Fruit fly (Drosophila melanogaster) whole organism, embryonic: ENCODE data around the gene CG44158.

Source experiments
- CG10543 ChIP-seq: fragments of 200-800 bp; sonication (Bioruptor generic); optimal IDR thresholded peaks from 3 replicates; lab custom pipeline; 2017; ENCODE audit warnings: missing biosample characterization, mild to moderate bottlenecking, missing genetic modification characterization, moderate library complexity
- CG11398 ChIP-seq: fragments of 200-800 bp; sonication (Bioruptor generic); optimal IDR thresholded peaks from 2 replicates; lab custom pipeline; 2016; ENCODE audit warnings: missing biosample characterization, missing genetic modification characterization
- CG11695 ChIP-seq: fragments of 200-800 bp; sonication (Bioruptor generic); IDR thresholded peaks from 3 replicates; pipeline ENCODE4 v1.3.6; 2022; ENCODE audit warnings: missing biosample characterization, missing genetic modification characterization
- CG12155 ChIP-seq: fragments of 200-800 bp; sonication (Bioruptor generic); optimal IDR thresholded peaks from 3 replicates; lab custom pipeline; 2016; ENCODE audit warnings: missing biosample characterization, missing genetic modification characterization
- CG12236 ChIP-seq: fragments of 200-800 bp; sonication (Bioruptor generic); optimal IDR thresholded peaks from 2 replicates; lab custom pipeline; 2016; ENCODE audit warnings: missing biosample characterization, missing genetic modification characterization
- CG12769 ChIP-seq: fragments of 200-800 bp; sonication (Bioruptor generic); optimal IDR thresholded peaks from 2 replicates; lab custom pipeline; 2019; ENCODE audit warnings: missing biosample characterization, mild to moderate bottlenecking, missing genetic modification characterization, moderate library complexity
- CG13123 ChIP-seq: fragments of 200-800 bp; sonication (Bioruptor generic); optimal IDR thresholded peaks from 2 replicates; lab custom pipeline; 2016; ENCODE audit warnings: missing biosample characterization, missing genetic modification characterization
- CG14860 ChIP-seq: fragments of 200-800 bp; sonication (Bioruptor generic); IDR thresholded peaks from 3 replicates; pipeline ENCODE4 v1.3.6; 2022; ENCODE audit warnings: missing biosample characterization, missing genetic modification characterization; ENCODE audit not compliant: partially characterized antibody
- CG1602 ChIP-seq: fragments of 200-800 bp; sonication (Bioruptor generic); optimal IDR thresholded peaks from 3 replicates; lab custom pipeline; 2016; ENCODE audit warnings: missing biosample characterization, missing genetic modification characterization
- CG16863 ChIP-seq: fragments of 200-800 bp; sonication (Bioruptor generic); optimal IDR thresholded peaks from 3 replicates; lab custom pipeline; 2016; ENCODE audit warnings: missing biosample characterization, missing genetic modification characterization
- CG2120 ChIP-seq: fragments of 200-800 bp; sonication (Bioruptor generic); optimal IDR thresholded peaks from 3 replicates; lab custom pipeline; 2016; ENCODE audit warnings: missing biosample characterization, missing genetic modification characterization
- CG4707 ChIP-seq: fragments of 200-800 bp; sonication (Bioruptor generic); optimal IDR thresholded peaks from 2 replicates; lab custom pipeline; 2018; ENCODE audit warnings: missing biosample characterization, mild to moderate bottlenecking, missing genetic modification characterization, moderate library complexity
- CG5245 ChIP-seq: fragments of 200-800 bp; sonication (Bioruptor generic); optimal IDR thresholded peaks from 3 replicates; lab custom pipeline; 2016; ENCODE audit warnings: missing biosample characterization, missing genetic modification characterization
- CG7745 ChIP-seq: fragments of 200-800 bp; sonication (Bioruptor generic); optimal IDR thresholded peaks from 2 replicates; lab custom pipeline; 2018; ENCODE audit warnings: missing biosample characterization, mild to moderate bottlenecking, missing genetic modification characterization, moderate library complexity
- CG7786 ChIP-seq: fragments of 200-800 bp; sonication (Bioruptor generic); optimal IDR thresholded peaks from 2 replicates; lab custom pipeline; 2016; ENCODE audit warnings: missing biosample characterization, missing genetic modification characterization
- CG8290 ChIP-seq, 3 experiments: fragments of 200-800 bp; sonication (Bioruptor generic); optimal IDR thresholded peaks; 2 replicates each; lab custom pipeline; 2016 to 2019; ENCODE audit warnings: missing biosample characterization in 3 of 3, missing genetic modification characterization in 3 of 3, mild to moderate bottlenecking in 2 of 3, moderate library complexity in 1 of 3
- CG9437 ChIP-seq: fragments of 200-800 bp; sonication (Bioruptor generic); optimal IDR thresholded peaks from 2 replicates; lab custom pipeline; 2018; ENCODE audit warnings: missing biosample characterization, mild to moderate bottlenecking, missing genetic modification characterization
- D19B ChIP-seq: fragments of 200-800 bp; sonication (Bioruptor generic); optimal IDR thresholded peaks from 2 replicates; lab custom pipeline; 2017; ENCODE audit warnings: missing biosample characterization, mild to moderate bottlenecking, missing genetic modification characterization
- Dll ChIP-seq: fragments of 200-800 bp; sonication (Bioruptor generic); IDR thresholded peaks from 4 replicates; pipeline ENCODE4 v1.3.6; 2022; ENCODE audit warnings: missing biosample characterization, missing genetic modification characterization; ENCODE audit not compliant: partially characterized antibody
- Eip74EF ChIP-seq, 2 experiments: fragments of 200-800 bp in 1 of 2; fragments of >200 bp in 1 of 2; sonication (Bioruptor generic) in 1 of 2; optimal IDR thresholded peaks; 2 replicates each; lab custom pipeline; 2017 to 2019; ENCODE audit warnings: missing biosample characterization in 2 of 2, missing genetic modification characterization in 2 of 2, mild to moderate bottlenecking in 1 of 2, moderate library complexity in 1 of 2
- Elba2 ChIP-seq: fragments of 200-800 bp; sonication (Bioruptor generic); optimal IDR thresholded peaks from 3 replicates; lab custom pipeline; 2016; ENCODE audit warnings: missing biosample characterization, missing genetic modification characterization
- Ets65A ChIP-seq: fragments of 200-800 bp; sonication (Bioruptor generic); peaks from one replicate; lab custom pipeline; 2016; ENCODE audit warnings: missing biosample characterization, missing genetic modification characterization
- Gug ChIP-seq: fragments of 200-800 bp; sonication (Bioruptor generic); IDR thresholded peaks from 4 replicates; pipeline ENCODE4 v1.3.6; 2022; ENCODE audit warnings: missing biosample characterization, missing genetic modification characterization
- HmgZ ChIP-seq: fragments of 200-800 bp; sonication (Bioruptor generic); optimal IDR thresholded peaks from 2 replicates; lab custom pipeline; 2018; ENCODE audit warnings: missing biosample characterization, mild to moderate bottlenecking, missing genetic modification characterization
- Hmr ChIP-seq: fragments of 200-800 bp; sonication (Bioruptor generic); optimal IDR thresholded peaks from 3 replicates; lab custom pipeline; 2017; ENCODE audit warnings: mild to moderate bottlenecking, missing biosample characterization, missing genetic modification reagents, missing genetic modification characterization
- Hmx ChIP-seq: fragments of 200-800 bp; sonication (Bioruptor generic); optimal IDR thresholded peaks from 2 replicates; lab custom pipeline; 2016; ENCODE audit warnings: missing biosample characterization, missing genetic modification characterization
- Jarid2 ChIP-seq: fragments of 200-800 bp; sonication (Bioruptor generic); optimal IDR thresholded peaks from 3 replicates; lab custom pipeline; 2017; ENCODE audit warnings: mild to moderate bottlenecking, missing biosample characterization, missing genetic modification reagents, missing genetic modification characterization
- MTF-1 ChIP-seq: fragments of 200-800 bp; sonication (Bioruptor generic); optimal IDR thresholded peaks from 2 replicates; lab custom pipeline; 2018; ENCODE audit warnings: missing biosample characterization, mild to moderate bottlenecking, missing genetic modification characterization, borderline replicate concordance
- Max ChIP-seq: fragments of 200-800 bp; sonication (Bioruptor generic); optimal IDR thresholded peaks from 2 replicates; lab custom pipeline; 2016; ENCODE audit warnings: missing biosample characterization, mild to moderate bottlenecking, missing genetic modification characterization
- Med ChIP-seq: fragments of 200-800 bp; sonication (Bioruptor generic); peaks from one replicate; lab custom pipeline; 2016; ENCODE audit warnings: missing biosample characterization, missing genetic modification characterization, mild to moderate bottlenecking, inconsistent platforms, moderate library complexity
- Neu2 ChIP-seq: fragments of 200-800 bp; sonication (Bioruptor generic); optimal IDR thresholded peaks from 3 replicates; lab custom pipeline; 2016; ENCODE audit warnings: missing biosample characterization, missing genetic modification characterization, borderline replicate concordance
- Sry-β ChIP-seq: fragments of 200-800 bp; sonication (Bioruptor generic); optimal IDR thresholded peaks from 2 replicates; lab custom pipeline; 2018; ENCODE audit warnings: missing biosample characterization, mild to moderate bottlenecking, missing genetic modification characterization, moderate library complexity
- Trl ChIP-seq, 3 experiments: fragments of >200 bp in 2 of 3; fragments of 200-800 bp in 1 of 3; sonication (Bioruptor generic) in 1 of 3; optimal IDR thresholded peaks; 2 replicates in 1 of 3; 3 replicates in 2 of 3; lab custom pipeline; 2016 to 2017; ENCODE audit warnings: missing biosample characterization in 1 of 3, missing genetic modification characterization in 1 of 3
- Vsx1 ChIP-seq: fragments of 200-800 bp; sonication (Bioruptor generic); optimal IDR thresholded peaks from 2 replicates; lab custom pipeline; 2017; ENCODE audit warnings: missing biosample characterization, mild to moderate bottlenecking, missing genetic modification characterization, missing genetic modification reagents
- dmrt11E ChIP-seq: fragments of 200-800 bp; sonication (Bioruptor generic); optimal IDR thresholded peaks from 3 replicates; lab custom pipeline; 2018; ENCODE audit warnings: missing biosample characterization, mild to moderate bottlenecking, missing genetic modification characterization, moderate library complexity
- dmrt99B ChIP-seq: fragments of 200-800 bp; sonication (Bioruptor generic); optimal IDR thresholded peaks from 2 replicates; lab custom pipeline; 2018; ENCODE audit warnings: missing biosample characterization, mild to moderate bottlenecking, missing genetic modification characterization, moderate library complexity
- klu ChIP-seq: fragments of 200-800 bp; sonication (Bioruptor generic); IDR thresholded peaks from 2 replicates; pipeline ENCODE4 v1.3.6; 2022; ENCODE audit warnings: missing biosample characterization, missing genetic modification characterization
- pfk ChIP-seq: fragments of 200-800 bp; sonication (Bioruptor generic); optimal IDR thresholded peaks from 2 replicates; lab custom pipeline; 2018; ENCODE audit warnings: missing biosample characterization, mild to moderate bottlenecking, missing genetic modification characterization, moderate library complexity
- pum ChIP-seq: fragments of 200-800 bp; sonication (Bioruptor generic); optimal IDR thresholded peaks from 2 replicates; lab custom pipeline; 2016; ENCODE audit warnings: missing biosample characterization, missing genetic modification characterization
- salm ChIP-seq: fragments of 200-800 bp; sonication (Bioruptor generic); optimal IDR thresholded peaks from 2 replicates; lab custom pipeline; 2018; ENCODE audit warnings: missing biosample characterization, mild to moderate bottlenecking, missing genetic modification characterization
- toy ChIP-seq: fragments of 200-800 bp; sonication (Bioruptor generic); IDR thresholded peaks from 2 replicates; pipeline ENCODE4 v1.3.6; 2022; ENCODE audit warnings: missing biosample characterization, missing genetic modification characterization
- vvl ChIP-seq: fragments of 200-800 bp; sonication (Bioruptor generic); IDR thresholded peaks from 2 replicates; pipeline ENCODE4 v1.3.6; 2022; ENCODE audit warnings: missing biosample characterization, missing genetic modification characterization
- zf30C ChIP-seq: fragments of 200-800 bp; sonication (Bioruptor generic); optimal IDR thresholded peaks from 3 replicates; lab custom pipeline; 2018; ENCODE audit warnings: missing biosample characterization, mild to moderate bottlenecking, missing genetic modification characterization

Gene CG44158

dm6 chr3R:18196991-18197801 is 11.4 kb upstream of the CG44158 start (continued):
- TF ChIP-seq Elba2 (GFP tag; lab: Kevin White, UChicago) (no peak), klu (GFP tag; lab: Robert Waterston, UW) (no peak), CG7745 (tag; lab: Kevin White, UChicago) (peak; percentile 26), Jarid2 (GFP tag; lab: Kevin White, UChicago) (peak; percentile 38), CG7786 (GFP tag; lab: Kevin White, UChicago) (peak; percentile 26), CG4707 (no peak), CG13123 (no peak), CG14860 (GFP tag; lab: Robert Waterston, UW) (no peak), CG16863 (no peak), MTF-1 (GFP tag; lab: Kevin White, UChicago) (no peak), CG12236 (GFP tag; lab: Kevin White, UChicago) (no peak), zf30C (no peak), vvl (GFP tag; lab: Robert Waterston, UW) (no peak), CG11398 (no peak), toy (GFP tag; lab: Robert Waterston, UW) (no peak)

dm6 chr3R:18197802-18198148 is 10.8 kb upstream of the CG44158 start:
- no peak for TF ChIP-seq Vsx1 (GFP tag; lab: Kevin White, UChicago)
- TF ChIP-seq Max (GFP tag; lab: Kevin White, UChicago) = no peak
- no peak for TF ChIP-seq CG5245 (GFP tag; lab: Kevin White, UChicago)
- TF ChIP-seq dmrt11E (tag; lab: Kevin White, UChicago) = no peak
- no peak for TF ChIP-seq CG1602
- TF ChIP-seq Eip74EF (GFP tag; optimal IDR thresholded peaks at IDR 0.05; lab: Kevin White, UChicago) = no peak
- no peak for TF ChIP-seq dmrt99B (tag; lab: Kevin White, UChicago)
- peak; percentile 4 for TF ChIP-seq HmgZ (tag; lab: Kevin White, UChicago)
- TF ChIP-seq CG12155 (GFP tag; lab: Kevin White, UChicago) = no peak
- TF ChIP-seq Med (GFP tag; lab: Kevin White, UChicago) = peak; percentile 48
- TF ChIP-seq pfk (GFP tag; lab: Kevin White, UChicago) = no peak
- peak; percentile 44; the same call in 3 of the 4 replicates for TF ChIP-seq Gug (GFP tag; lab: Robert Waterston, UW)
- TF ChIP-seq Trl (optimal IDR thresholded peaks at IDR 0.05; lab: Kevin White, UChicago) = peak in 1 of 2 experiments; percentile 18
- no peak for TF ChIP-seq Trl (GFP tag; optimal IDR thresholded peaks at IDR 0.05; lab: Kevin White, UChicago)
- no peak for TF ChIP-seq pum (GFP tag; lab: Kevin White, UChicago)
- no peak for TF ChIP-seq D19B
- no peak for TF ChIP-seq CG10543 (GFP tag; lab: Kevin White, UChicago)
- peak; percentile 55 for TF ChIP-seq Sry-β
- no peak for TF ChIP-seq salm (tag; lab: Kevin White, UChicago)
- TF ChIP-seq CG8290 (GFP tag; optimal IDR thresholded peaks at IDR 0.05; lab: Kevin White, UChicago) = no peak
- TF ChIP-seq CG8290 (tag; optimal IDR thresholded peaks at IDR 0.05; lab: Kevin White, UChicago) = peak in 1 of 2 experiments; percentile 44
- TF ChIP-seq CG11695 (GFP tag; lab: Robert Waterston, UW) = no peak
- no peak for TF ChIP-seq Hmx (GFP tag; lab: Kevin White, UChicago)
- TF ChIP-seq CG9437 (GFP tag; lab: Kevin White, UChicago) = peak; percentile 64
- TF ChIP-seq Hmr (GFP tag; lab: Kevin White, UChicago) = no peak
- no peak for TF ChIP-seq Neu2 (GFP tag; lab: Kevin White, UChicago)
- no peak for TF ChIP-seq CG2120
- TF ChIP-seq Ets65A = peak; percentile 19
- peak; percentile 65 for TF ChIP-seq CG12769
- TF ChIP-seq Dll (GFP tag; lab: Robert Waterston, UW) = no peak
